Worm (Caenorhabditis elegans) whole organism, early embryonic: ENCODE data around the gene rsu-1.

ENCODE experiments used
- B0310.2 ChIP-seq: sonication (generic microtip); optimal IDR thresholded peaks from 2 replicates; lab custom pipeline; 2016; ENCODE audit warnings: mild to moderate bottlenecking, missing genetic modification characterization, missing compliant biosample characterization
- F13C5.2 ChIP-seq: sonication (generic microtip); optimal IDR thresholded peaks from 2 replicates; lab custom pipeline; 2017; ENCODE audit warnings: mild to moderate bottlenecking, missing genetic modification characterization, inconsistent platforms, missing compliant biosample characterization
- ama-1 ChIP-seq: fragments of 150-350 bp; optimal IDR thresholded peaks from 2 replicates; lab custom pipeline; 2014
- ceh-36 ChIP-seq: sonication (generic microtip); optimal IDR thresholded peaks from 2 replicates; lab custom pipeline; 2016; ENCODE audit warnings: missing genetic modification characterization, inconsistent platforms, missing compliant biosample characterization
- hmbx-1 ChIP-seq: sonication (generic microtip); optimal IDR thresholded peaks from 2 replicates; lab custom pipeline; 2016; ENCODE audit warnings: mild to moderate bottlenecking, missing genetic modification characterization, missing compliant biosample characterization
- hmg-4 ChIP-seq: fragments of 200-800 bp; sonication (Bioruptor generic); optimal IDR thresholded peaks from 2 replicates; lab custom pipeline; 2018; ENCODE audit warnings: mild to moderate bottlenecking, missing genetic modification characterization, missing compliant biosample characterization
- pes-1 ChIP-seq: fragments of 200-800 bp; sonication (Bioruptor generic); IDR thresholded peaks from 2 replicates; pipeline ENCODE4 v1.3.6; 2022; ENCODE audit warnings: missing genetic modification reagents, missing genetic modification characterization, missing compliant biosample characterization
- tbx-11 ChIP-seq: fragments of 200-800 bp; sonication (Bioruptor generic); IDR thresholded peaks from 2 replicates; pipeline ENCODE4 v1.3.6; 2022; ENCODE audit warnings: missing genetic modification characterization, missing compliant biosample characterization

DNA sequence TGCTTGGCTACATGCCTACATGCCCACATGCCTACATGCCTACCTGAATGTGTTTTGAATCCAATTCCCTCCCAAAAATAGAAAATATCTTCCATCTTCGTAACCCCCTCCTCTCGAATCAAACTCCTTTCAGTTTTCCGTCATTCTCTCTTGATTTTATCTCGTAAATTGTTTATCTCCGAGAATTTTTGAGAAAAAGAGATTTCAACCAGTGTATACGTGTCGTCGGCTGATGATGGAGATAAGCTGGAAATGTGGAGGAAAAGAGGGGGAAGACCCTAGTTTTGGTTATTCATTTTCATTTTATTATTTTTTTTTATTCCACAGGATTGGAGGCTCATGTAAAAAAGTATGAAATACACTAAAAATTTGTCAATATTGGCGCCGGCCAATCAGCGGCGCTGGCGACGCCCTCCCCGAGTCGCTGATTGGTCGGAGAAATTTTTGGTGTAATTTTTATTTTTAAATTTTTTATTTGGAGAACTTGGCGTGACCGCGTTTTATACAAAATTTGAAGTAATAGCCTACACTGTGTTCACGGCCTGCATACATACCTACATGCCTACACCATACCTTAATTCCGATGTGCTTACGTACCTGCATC, 7.1 kb downstream of the rsu-1 start:
- no peak for TF ChIP-seq hmg-4
- no peak for TF ChIP-seq tbx-11 (GFP tag; lab: Robert Waterston, UW)
- no peak for TF ChIP-seq B0310.2 (tag; lab: Kevin White, UChicago)
- TF ChIP-seq F13C5.2 (tag; lab: Kevin White, UChicago), result no peak
- TF ChIP-seq hmbx-1 (tag; lab: Kevin White, UChicago), result no peak
- no peak for TF ChIP-seq pes-1
- no peak for TF ChIP-seq ceh-36 (tag; lab: Kevin White, UChicago)
- no peak for TF ChIP-seq ama-1
